Worm (Caenorhabditis elegans) whole organism, L3 larva: ENCODE results near the gene dsc-4.

Source experiments
- R02D3.7 ChIP-seq: fragments of 150-350 bp; optimal IDR thresholded peaks from 2 replicates; lab custom pipeline; 2014; ENCODE audit warnings: missing biosample characterization, missing genetic modification characterization
- ceh-28 ChIP-seq: fragments of 150-350 bp; optimal IDR thresholded peaks from 2 replicates; lab custom pipeline; 2014; ENCODE audit warnings: missing biosample characterization, missing genetic modification reagents, missing genetic modification characterization
- egl-27 ChIP-seq: sonication (generic microtip); optimal IDR thresholded peaks from 4 replicates; lab custom pipeline; 2017; ENCODE audit warnings: missing biosample characterization, missing genetic modification reagents, missing genetic modification characterization
- fkh-10 ChIP-seq: sonication (generic microtip); optimal IDR thresholded peaks from 2 replicates; lab custom pipeline; 2017; ENCODE audit warnings: missing biosample characterization, missing genetic modification reagents, missing genetic modification characterization
- lin-39 ChIP-seq: fragments of 150-350 bp; optimal IDR thresholded peaks from 2 replicates; lab custom pipeline; 2018; ENCODE audit warnings: missing biosample characterization, missing genetic modification reagents, missing genetic modification characterization
- snpc-4 ChIP-seq: fragments of 150-350 bp; optimal IDR thresholded peaks from 2 replicates; lab custom pipeline; 2014; ENCODE audit warnings: missing biosample characterization, missing genetic modification characterization
- unc-62 ChIP-seq: fragments of 150-350 bp; sonication (generic microtip); optimal IDR thresholded peaks from 4 replicates; lab custom pipeline; 2014; ENCODE audit warnings: missing biosample characterization, missing genetic modification reagents, missing genetic modification characterization
- zag-1 ChIP-seq: fragments of 150-350 bp; optimal IDR thresholded peaks from 2 replicates; lab custom pipeline; 2014; ENCODE audit warnings: missing biosample characterization, missing genetic modification characterization

DNA sequence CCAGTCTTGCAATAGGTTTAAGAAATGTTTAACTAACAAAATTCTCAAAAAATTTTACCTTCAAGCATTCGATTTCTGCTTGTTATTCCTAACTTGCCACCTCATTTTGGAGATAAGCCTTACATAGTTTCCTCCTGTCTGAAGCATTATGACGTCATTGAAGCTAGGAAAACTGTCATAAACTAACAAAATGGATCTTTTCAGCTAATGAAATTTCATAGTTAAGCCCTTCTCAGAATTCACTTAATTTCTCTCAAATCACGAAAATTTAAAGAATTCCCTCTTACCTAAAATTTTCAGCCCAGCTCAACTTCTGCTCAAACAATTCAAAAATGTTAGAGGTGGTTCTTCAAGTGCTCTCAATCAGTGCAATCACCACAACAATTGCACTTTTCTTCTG is 13.1 kb downstream of the dsc-4 start, which contains the start of gene swt-1:
- TF ChIP-seq zag-1 = no peak
- TF ChIP-seq egl-27 (tag; lab: Kevin White, UChicago) = no peak
- TF ChIP-seq snpc-4 (tag; lab: Kevin White, UChicago) = no peak
- no peak for TF ChIP-seq R02D3.7 (tag; lab: Kevin White, UChicago)
- no peak for TF ChIP-seq unc-62 (GFP tag; lab: Kevin White, UChicago)
- no peak for TF ChIP-seq lin-39 (tag; lab: Kevin White, UChicago)
- no peak for TF ChIP-seq ceh-28 (tag; lab: Kevin White, UChicago)
- no peak for TF ChIP-seq fkh-10
